Worm (Caenorhabditis elegans): Measurements from ENCODE around the gene cdc-25.2.

The cdc-25.2 gene

ce11 chrV:1534315-1534714 is 32.6 kb upstream of the cdc-25.2 start, which contains the start of gene trx-5:
Gene trx-5, minus strand, starts transcription at chrV:1534415.
- TF ChIP-seq sptf-1 (tag; optimal IDR thresholded peaks at IDR 0.05) (no peak), nhr-76 (tag; optimal IDR thresholded peaks at IDR 0.05) (no peak), ceh-39 (tag; optimal IDR thresholded peaks at IDR 0.05) (no peak), M03D4.4 (tag; optimal IDR thresholded peaks at IDR 0.05) (no peak), mab-5 (tag; optimal IDR thresholded peaks at IDR 0.05) (no peak), unc-39 (tag; optimal IDR thresholded peaks at IDR 0.05) (no peak), ceh-83 (GFP tag; optimal IDR thresholded peaks at IDR 0.05) (no peak), nhr-237 (tag; optimal IDR thresholded peaks at IDR 0.05) (no peak), lin-13 (tag; optimal IDR thresholded peaks at IDR 0.05) (no peak), bed-3 (GFP tag; optimal IDR thresholded peaks at IDR 0.05) (no peak), unc-120 (tag; optimal IDR thresholded peaks at IDR 0.05; ENCODE audit: poor library complexity, severe bottlenecking) (no peak), nhr-28 (tag; optimal IDR thresholded peaks at IDR 0.05) (no peak), nhr-2 (tag; optimal IDR thresholded peaks at IDR 0.05) (no peak), drap-1 (GFP tag; optimal IDR thresholded peaks at IDR 0.05) (no peak), flh-1 (GFP tag; optimal IDR thresholded peaks at IDR 0.05) (no peak), elt-1 (tag; optimal IDR thresholded peaks at IDR 0.05; ENCODE audit: borderline replicate concordance, insufficient read depth) (no peak), nhr-12 (tag; optimal IDR thresholded peaks at IDR 0.05) (no peak), ztf-11 (tag; optimal IDR thresholded peaks at IDR 0.05) (no peak)

- no peak for TF ChIP-seq lin-32 (GFP tag; optimal IDR thresholded peaks at IDR 0.05)
- no peak for TF ChIP-seq elt-1 (tag; optimal IDR thresholded peaks at IDR 0.05; ENCODE audit: borderline replicate concordance, insufficient read depth)
- no peak for TF ChIP-seq zip-8 (tag; optimal IDR thresholded peaks at IDR 0.05)
- TF ChIP-seq nhr-12 (tag; optimal IDR thresholded peaks at IDR 0.05): no peak
- no peak for TF ChIP-seq nhr-76 (tag; optimal IDR thresholded peaks at IDR 0.05)
- TF ChIP-seq tbx-8 (GFP tag; optimal IDR thresholded peaks at IDR 0.05): no peak
- TF ChIP-seq nhr-2 (tag; optimal IDR thresholded peaks at IDR 0.05): no peak
- TF ChIP-seq ces-1 (GFP tag; optimal IDR thresholded peaks at IDR 0.05): no peak
- TF ChIP-seq cnd-1 (tag; optimal IDR thresholded peaks at IDR 0.05): no peak
- TF ChIP-seq pha-4 (tag; optimal IDR thresholded peaks at IDR 0.05): no peak
- TF ChIP-seq ceh-39 (tag; optimal IDR thresholded peaks at IDR 0.05): no peak
- no peak for TF ChIP-seq M03D4.4 (tag; optimal IDR thresholded peaks at IDR 0.05)
- no peak for TF ChIP-seq bed-3 (GFP tag; optimal IDR thresholded peaks at IDR 0.05)
- TF ChIP-seq nhr-237 (tag; optimal IDR thresholded peaks at IDR 0.05): no peak
- no peak for TF ChIP-seq nhr-28 (tag; optimal IDR thresholded peaks at IDR 0.05)
These were observed 29.9 kb upstream of the cdc-25.2 start, which contains the start of gene K02H11.9 for ce11 chrV:1536979-1537378. Gene K02H11.9, minus strand, starts transcription at chrV:1537079.

ce11 chrV:1538842-1539241 is 28.0 kb upstream of the cdc-25.2 start:
- TF ChIP-seq mab-5 (tag; optimal IDR thresholded peaks at IDR 0.05) (no peak), unc-39 (tag; optimal IDR thresholded peaks at IDR 0.05) (no peak), tbx-8 (GFP tag; optimal IDR thresholded peaks at IDR 0.05) (no peak), pha-4 (tag; optimal IDR thresholded peaks at IDR 0.05) (no peak), sem-2 (GFP tag; optimal IDR thresholded peaks at IDR 0.05) (no peak), lin-32 (GFP tag; optimal IDR thresholded peaks at IDR 0.05) (no peak), unc-120 (tag; optimal IDR thresholded peaks at IDR 0.05; ENCODE audit: poor library complexity, severe bottlenecking) (no peak), lsy-2 (tag; optimal IDR thresholded peaks at IDR 0.05) (no peak), mep-1 (tag; optimal IDR thresholded peaks at IDR 0.05) (no peak), nhr-2 (tag; optimal IDR thresholded peaks at IDR 0.05) (no peak)

- TF ChIP-seq blmp-1 (tag; optimal IDR thresholded peaks at IDR 0.05) (no peak), tbx-8 (GFP tag; optimal IDR thresholded peaks at IDR 0.05) (no peak), ceh-39 (tag; optimal IDR thresholded peaks at IDR 0.05) (no peak), ceh-83 (GFP tag; optimal IDR thresholded peaks at IDR 0.05) (no peak), mep-1 (tag; optimal IDR thresholded peaks at IDR 0.05) (no peak), flh-1 (GFP tag; optimal IDR thresholded peaks at IDR 0.05) (no peak), lsy-2 (tag; optimal IDR thresholded peaks at IDR 0.05) (no peak), zip-8 (tag; optimal IDR thresholded peaks at IDR 0.05) (no peak), hlh-1 (tag; optimal IDR thresholded peaks at IDR 0.05) (no peak), ceh-43 (GFP tag; optimal IDR thresholded peaks at IDR 0.05) (no peak), unc-120 (tag; optimal IDR thresholded peaks at IDR 0.05; ENCODE audit: poor library complexity, severe bottlenecking) (no peak), elt-1 (tag; optimal IDR thresholded peaks at IDR 0.05; ENCODE audit: borderline replicate concordance, insufficient read depth) (no peak), drap-1 (GFP tag; optimal IDR thresholded peaks at IDR 0.05) (no peak), mls-2 (tag; optimal IDR thresholded peaks at IDR 0.05) (no peak), ham-2 (GFP tag; optimal IDR thresholded peaks at IDR 0.05) (no peak), lin-13 (tag; optimal IDR thresholded peaks at IDR 0.05) (no peak)
These were observed 26.6 kb upstream of the cdc-25.2 start for ce11 chrV:1540249-1540648.

All from whole organism, mixed stage, embryonic.